Fruit fly (Drosophila melanogaster): ENCODE data around the gene X11L.

The X11L gene

DNA sequence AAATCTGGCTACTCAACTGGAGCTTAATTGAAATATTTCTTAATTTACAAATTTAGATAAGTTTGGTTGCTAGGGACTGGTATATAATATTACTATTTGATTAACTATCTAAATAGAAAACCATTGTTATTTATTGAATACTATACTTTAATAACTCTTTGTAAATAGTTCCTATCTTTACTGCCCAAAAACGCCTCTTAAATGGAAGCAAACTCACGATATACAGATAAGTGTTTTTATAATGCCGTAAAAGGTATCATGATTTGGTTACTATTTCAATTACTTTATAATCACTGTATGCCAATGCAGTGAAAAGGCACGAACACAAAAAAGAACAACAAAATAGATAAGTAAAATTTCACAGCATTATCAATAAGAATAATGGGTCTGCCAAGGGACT is 26.4 kb downstream of the X11L start (continued):
- no peak for TF ChIP-seq Eip74EF (GFP tag; optimal IDR thresholded peaks at IDR 0.05)
- TF ChIP-seq psq (GFP tag; optimal IDR thresholded peaks at IDR 0.05): no peak
- TF ChIP-seq Nf-YB (GFP tag; optimal IDR thresholded peaks at IDR 0.05): no peak
- no peak for TF ChIP-seq CG17385 (GFP tag; optimal IDR thresholded peaks at IDR 0.05)
- TF ChIP-seq lmd (GFP tag; IDR thresholded peaks at IDR 0.05): no peak
- TF ChIP-seq CG32532 (GFP tag; IDR thresholded peaks at IDR 0.05): no peak
- TF ChIP-seq Oaz (GFP tag; IDR thresholded peaks at IDR 0.05): no peak
- no peak for TF ChIP-seq vfl (GFP tag; optimal IDR thresholded peaks at IDR 0.05)
- TF ChIP-seq Jarid2 (GFP tag; optimal IDR thresholded peaks at IDR 0.05): no peak
- TF ChIP-seq bsh (GFP tag; optimal IDR thresholded peaks at IDR 0.05): no peak
- no peak for TF ChIP-seq caup (GFP tag; optimal IDR thresholded peaks at IDR 0.05; ENCODE audit: severe bottlenecking)
- no peak for TF ChIP-seq CG31224 (GFP tag; IDR thresholded peaks at IDR 0.05)
- no peak for TF ChIP-seq Ravus (GFP tag; IDR thresholded peaks at IDR 0.05)
- no peak for TF ChIP-seq Dll (GFP tag; IDR thresholded peaks at IDR 0.05; ENCODE audit: partially characterized antibody)
- peak; percentile 35 for TF ChIP-seq CG15269 (tag; optimal IDR thresholded peaks at IDR 0.05)
- TF ChIP-seq CG10209 (GFP tag; optimal IDR thresholded peaks at IDR 0.05): no peak
- no peak for TF ChIP-seq phol (tag; optimal IDR thresholded peaks at IDR 0.05)
- TF ChIP-seq lbe (GFP tag; optimal IDR thresholded peaks at IDR 0.05): no peak
- TF ChIP-seq sim (GFP tag; IDR thresholded peaks at IDR 0.05): no peak
- no peak for TF ChIP-seq CG11398 (GFP tag; optimal IDR thresholded peaks at IDR 0.05)
- no peak for TF ChIP-seq nmo (GFP tag; optimal IDR thresholded peaks at IDR 0.05)
- no peak for TF ChIP-seq Fer1 (GFP tag; optimal IDR thresholded peaks at IDR 0.05)
- TF ChIP-seq CG10147 (GFP tag; optimal IDR thresholded peaks at IDR 0.05): no peak
- no peak for TF ChIP-seq Side (GFP tag; optimal IDR thresholded peaks at IDR 0.05)
- no peak for TF ChIP-seq oc (tag; optimal IDR thresholded peaks at IDR 0.05)
- no peak for TF ChIP-seq CG12299 (tag; optimal IDR thresholded peaks at IDR 0.05)
- TF ChIP-seq Hmr (GFP tag; optimal IDR thresholded peaks at IDR 0.05): no peak
- no peak for TF ChIP-seq CkIIα-i1 (GFP tag; IDR thresholded peaks at IDR 0.05)
- no peak for TF ChIP-seq B-H1 (GFP tag; IDR thresholded peaks at IDR 0.05)
- TF ChIP-seq PHDP (tag; optimal IDR thresholded peaks at IDR 0.05): peak; percentile 16
- no peak for TF ChIP-seq CG31365 (tag; optimal IDR thresholded peaks at IDR 0.05)
- peak; percentile 10 for TF ChIP-seq grau (tag; optimal IDR thresholded peaks at IDR 0.05)
- TF ChIP-seq CG33557 (GFP tag; optimal IDR thresholded peaks at IDR 0.05): no peak
- no peak for TF ChIP-seq YL-1 (GFP tag; optimal IDR thresholded peaks at IDR 0.05)
- no peak for TF ChIP-seq sens (GFP tag)
- TF ChIP-seq CG13296 (GFP tag; optimal IDR thresholded peaks at IDR 0.05): peak; percentile 11
- TF ChIP-seq Awh (GFP tag; IDR thresholded peaks at IDR 0.05): no peak
- TF ChIP-seq yki (optimal IDR thresholded peaks at IDR 0.05): no peak
- TF ChIP-seq sug (tag; optimal IDR thresholded peaks at IDR 0.05): peak; percentile 32
- TF ChIP-seq CG15011 (GFP tag; optimal IDR thresholded peaks at IDR 0.05): no peak
- TF ChIP-seq Sry-β (GFP tag; optimal IDR thresholded peaks at IDR 0.05): peak; percentile 79
- no peak for TF ChIP-seq CG6683 (GFP tag; optimal IDR thresholded peaks at IDR 0.05)
- TF ChIP-seq row (GFP tag; IDR thresholded peaks at IDR 0.05): peak; percentile 43; the same call in 2 of the 3 replicates
- TF ChIP-seq Dad (GFP tag; optimal IDR thresholded peaks at IDR 0.05): no peak
- no peak for TF ChIP-seq CG3995 (GFP tag; optimal IDR thresholded peaks at IDR 0.05)
- TF ChIP-seq mirr (GFP tag; optimal IDR thresholded peaks at IDR 0.05): peak; percentile 30
- TF ChIP-seq aop (GFP tag; IDR thresholded peaks at IDR 0.05): no peak
- TF ChIP-seq CG11560 (tag; IDR thresholded peaks at IDR 0.05): no peak
- TF ChIP-seq sima (GFP tag; optimal IDR thresholded peaks at IDR 0.05): no peak
- no peak for TF ChIP-seq CG2116 (GFP tag; optimal IDR thresholded peaks at IDR 0.05)
- no peak for TF ChIP-seq CG12236 (GFP tag; optimal IDR thresholded peaks at IDR 0.05)
- TF ChIP-seq CG11504 (tag; optimal IDR thresholded peaks at IDR 0.05): no peak

Data from whole organism, embryonic.